Fruit fly (Drosophila melanogaster) whole organism, embryonic: ENCODE data around the gene lok.

Source experiments
- Atf3 ChIP-seq: fragments of 200-800 bp; sonication (Bioruptor generic); optimal IDR thresholded peaks from 3 replicates; lab custom pipeline; 2016; ENCODE audit warnings: missing biosample characterization, missing genetic modification characterization
- Bgb ChIP-seq: fragments of 200-800 bp; sonication (Bioruptor generic); IDR thresholded peaks from 2 replicates; pipeline ENCODE4 v1.3.6; 2022; ENCODE audit warnings: missing biosample characterization, missing genetic modification characterization; ENCODE audit not compliant: partially characterized antibody
- Blimp-1 ChIP-seq: fragments of 200-800 bp; sonication (Bioruptor generic); optimal IDR thresholded peaks from 3 replicates; lab custom pipeline; 2018; ENCODE audit warnings: missing biosample characterization, missing genetic modification characterization, mild to moderate bottlenecking, moderate library complexity, missing genetic modification reagents
- CG10959 ChIP-seq: fragments of 200-800 bp; sonication (Bioruptor generic); IDR thresholded peaks from 2 replicates; pipeline ENCODE4 v1.3.6; 2022; ENCODE audit warnings: missing biosample characterization, missing genetic modification characterization
- CG11696 ChIP-seq: fragments of 200-800 bp; sonication (Bioruptor generic); IDR thresholded peaks from 2 replicates; pipeline ENCODE4 v1.3.6; 2022; ENCODE audit warnings: missing biosample characterization, missing genetic modification characterization
- CG14014 ChIP-seq: fragments of 200-800 bp; sonication (Bioruptor generic); IDR thresholded peaks from 2 replicates; pipeline ENCODE4 v1.3.6; 2022; ENCODE audit warnings: missing biosample characterization, missing genetic modification characterization
- CG1529 ChIP-seq: fragments of 200-800 bp; sonication (Bioruptor generic); optimal IDR thresholded peaks from 3 replicates; lab custom pipeline; 2018; ENCODE audit warnings: missing biosample characterization, missing genetic modification characterization
- CG2116 ChIP-seq: fragments of 200-800 bp; sonication (Bioruptor generic); optimal IDR thresholded peaks from 3 replicates; lab custom pipeline; 2018; ENCODE audit warnings: missing biosample characterization, mild to moderate bottlenecking, missing genetic modification characterization
- CG2875 ChIP-seq: fragments of 200-800 bp; sonication (Bioruptor generic); optimal IDR thresholded peaks from 2 replicates; lab custom pipeline; 2017; ENCODE audit warnings: missing biosample characterization, mild to moderate bottlenecking, missing genetic modification characterization, missing genetic modification reagents
- CG4328 ChIP-seq: fragments of 200-800 bp; sonication (Bioruptor generic); optimal IDR thresholded peaks from 3 replicates; lab custom pipeline; 2017; ENCODE audit warnings: missing biosample characterization, missing genetic modification reagents, missing genetic modification characterization
- CG43689 ChIP-seq: fragments of 200-800 bp; sonication (Bioruptor generic); IDR thresholded peaks from 2 replicates; pipeline ENCODE4 v1.3.6; 2022; ENCODE audit warnings: missing biosample characterization, missing genetic modification characterization
- CG4820 ChIP-seq: fragments of 200-800 bp; sonication (Bioruptor generic); optimal IDR thresholded peaks from 3 replicates; lab custom pipeline; 2016; ENCODE audit warnings: missing biosample characterization, missing genetic modification characterization
- CG5180 ChIP-seq: fragments of 200-800 bp; sonication (Bioruptor generic); optimal IDR thresholded peaks from 3 replicates; lab custom pipeline; 2017; ENCODE audit warnings: missing biosample characterization, missing genetic modification characterization, mild to moderate bottlenecking, moderate library complexity, missing genetic modification reagents
- CG6254 ChIP-seq: fragments of 200-800 bp; sonication (Bioruptor generic); optimal IDR thresholded peaks from 3 replicates; lab custom pipeline; 2017; ENCODE audit warnings: mild to moderate bottlenecking, missing biosample characterization, missing genetic modification reagents, missing genetic modification characterization
- CG6683 ChIP-seq: fragments of 200-800 bp; sonication (Bioruptor generic); optimal IDR thresholded peaks from 2 replicates; lab custom pipeline; 2017; ENCODE audit warnings: missing biosample characterization, mild to moderate bottlenecking, missing genetic modification characterization, missing genetic modification reagents
- CG7786 ChIP-seq: fragments of 200-800 bp; sonication (Bioruptor generic); optimal IDR thresholded peaks from 2 replicates; lab custom pipeline; 2016; ENCODE audit warnings: missing biosample characterization, missing genetic modification characterization
- CG7839 ChIP-seq: fragments of 200-800 bp; sonication (Bioruptor generic); optimal IDR thresholded peaks from 3 replicates; lab custom pipeline; 2018; ENCODE audit warnings: missing biosample characterization, mild to moderate bottlenecking, missing genetic modification characterization, moderate library complexity
- CG9437 ChIP-seq: fragments of 200-800 bp; sonication (Bioruptor generic); optimal IDR thresholded peaks from 2 replicates; lab custom pipeline; 2018; ENCODE audit warnings: missing biosample characterization, mild to moderate bottlenecking, missing genetic modification characterization
- D ChIP-seq, 2 experiments: fragments of 200-800 bp in 1 of 2; fragments of >200 bp in 1 of 2; sonication (Bioruptor generic) in 1 of 2; optimal IDR thresholded peaks; 2 replicates in 1 of 2; 3 replicates in 1 of 2; lab custom pipeline; 2017; ENCODE audit warnings: mild to moderate bottlenecking in 1 of 2, missing biosample characterization in 1 of 2, missing genetic modification characterization in 1 of 2, missing genetic modification reagents in 1 of 2
- Dip3 ChIP-seq: fragments of 200-800 bp; sonication (Bioruptor generic); optimal IDR thresholded peaks from 3 replicates; lab custom pipeline; 2016; ENCODE audit warnings: missing biosample characterization, missing genetic modification characterization
- Doc2 ChIP-seq: fragments of 200-800 bp; sonication (Bioruptor generic); IDR thresholded peaks from 2 replicates; pipeline ENCODE4 v1.3.6; 2022; ENCODE audit warnings: missing biosample characterization, missing genetic modification characterization
- Dref ChIP-seq: fragments of 200-800 bp; sonication (Bioruptor generic); IDR thresholded peaks from 2 replicates; pipeline ENCODE4 v1.3.6; 2022; ENCODE audit warnings: missing biosample characterization, missing genetic modification characterization
- H2.0 ChIP-seq: fragments of 200-800 bp; sonication (Bioruptor generic); IDR thresholded peaks from 2 replicates; pipeline ENCODE4 v1.3.6; 2022; ENCODE audit warnings: missing biosample characterization, missing genetic modification characterization
- HHEX ChIP-seq: fragments of 200-800 bp; sonication (Bioruptor generic); optimal IDR thresholded peaks from 3 replicates; lab custom pipeline; 2017; ENCODE audit warnings: missing biosample characterization, mild to moderate bottlenecking, missing genetic modification characterization, missing genetic modification reagents
- Lim3 ChIP-seq: fragments of 200-800 bp; sonication (Bioruptor generic); IDR thresholded peaks from 2 replicates; pipeline ENCODE4 v1.3.6; 2022; ENCODE audit warnings: missing biosample characterization, missing genetic modification characterization
- Nf-YC ChIP-seq: fragments of 200-800 bp; optimal IDR thresholded peaks from 3 replicates; lab custom pipeline; 2019; ENCODE audit warnings: missing biosample characterization, mild to moderate bottlenecking, missing genetic modification characterization, moderate library complexity
- Oli ChIP-seq: fragments of 200-800 bp; sonication (Bioruptor generic); optimal IDR thresholded peaks from 2 replicates; lab custom pipeline; 2018; ENCODE audit warnings: missing biosample characterization, mild to moderate bottlenecking, missing genetic modification characterization, moderate library complexity
- Opbp ChIP-seq: fragments of 200-800 bp; sonication (Bioruptor generic); IDR thresholded peaks from 3 replicates; pipeline ENCODE4 v1.3.6; 2022; ENCODE audit warnings: missing biosample characterization, missing genetic modification characterization; ENCODE audit not compliant: partially characterized antibody
- chinmo ChIP-seq: fragments of 200-800 bp; sonication (Bioruptor generic); IDR thresholded peaks from 4 replicates; pipeline ENCODE4 v1.3.6; 2022; ENCODE audit warnings: missing biosample characterization, missing genetic modification characterization; ENCODE audit not compliant: partially characterized antibody
- crol ChIP-seq: fragments of 200-800 bp; sonication (Bioruptor generic); IDR thresholded peaks from 2 replicates; pipeline ENCODE4 v1.3.6; 2022; ENCODE audit warnings: missing biosample characterization, missing genetic modification characterization
- eve ChIP-seq, 2 experiments: fragments of >200 bp; optimal IDR thresholded peaks; 2 replicates each; lab custom pipeline; 2017; ENCODE audit warnings: missing biosample characterization in 2 of 2, missing genetic modification characterization in 2 of 2
- fd3F ChIP-seq: fragments of 200-800 bp; sonication (Bioruptor generic); optimal IDR thresholded peaks from 2 replicates; lab custom pipeline; 2018; ENCODE audit warnings: missing biosample characterization, mild to moderate bottlenecking, missing genetic modification characterization, moderate library complexity
- fd96Cb ChIP-seq: fragments of 200-800 bp; sonication (Bioruptor generic); optimal IDR thresholded peaks from 2 replicates; lab custom pipeline; 2018; ENCODE audit warnings: missing biosample characterization, mild to moderate bottlenecking, missing genetic modification characterization, moderate library complexity
- gcm2 ChIP-seq: fragments of 200-800 bp; sonication (Bioruptor generic); optimal IDR thresholded peaks from 2 replicates; lab custom pipeline; 2016; ENCODE audit warnings: missing biosample characterization, missing genetic modification characterization
- hbn ChIP-seq: fragments of 200-800 bp; sonication (Bioruptor generic); IDR thresholded peaks from 2 replicates; pipeline ENCODE4 v1.3.6; 2022; ENCODE audit warnings: missing biosample characterization, missing genetic modification characterization; ENCODE audit not compliant: partially characterized antibody
- kay ChIP-seq: fragments of 200-800 bp; sonication (Bioruptor generic); optimal IDR thresholded peaks from 2 replicates; lab custom pipeline; 2016; ENCODE audit warnings: missing biosample characterization, missing genetic modification characterization
- lmd ChIP-seq: fragments of 200-800 bp; sonication (Bioruptor generic); IDR thresholded peaks from 2 replicates; pipeline ENCODE4 v1.3.6; 2022; ENCODE audit warnings: missing biosample characterization, missing genetic modification characterization
- lov ChIP-seq, 2 experiments: fragments of 200-800 bp in 1 of 2; fragments of >200 bp in 1 of 2; sonication (Bioruptor generic) in 1 of 2; IDR thresholded peaks in 1 of 2; optimal IDR thresholded peaks in 1 of 2; 2 replicates in 1 of 2; 3 replicates in 1 of 2; pipeline versions ENCODE4 v1.3.6 to Lab custom; 2017 to 2022; ENCODE audit warnings: missing biosample characterization in 1 of 2, missing genetic modification characterization in 1 of 2
- maf-S ChIP-seq: fragments of 200-800 bp; sonication (Bioruptor generic); optimal IDR thresholded peaks from 2 replicates; lab custom pipeline; 2016; ENCODE audit warnings: missing biosample characterization, missing genetic modification characterization
- nerfin-2 ChIP-seq: fragments of 200-800 bp; sonication (Bioruptor generic); IDR thresholded peaks from 2 replicates; pipeline ENCODE4 v1.3.6; 2022; ENCODE audit warnings: missing biosample characterization, missing genetic modification characterization; ENCODE audit not compliant: partially characterized antibody
- pum ChIP-seq: fragments of 200-800 bp; sonication (Bioruptor generic); optimal IDR thresholded peaks from 2 replicates; lab custom pipeline; 2016; ENCODE audit warnings: missing biosample characterization, missing genetic modification characterization
- row ChIP-seq: fragments of 200-800 bp; sonication (Bioruptor generic); IDR thresholded peaks from 3 replicates; pipeline ENCODE4 v1.3.6; 2022; ENCODE audit warnings: missing biosample characterization, missing genetic modification characterization
- sisA ChIP-seq: fragments of 200-800 bp; sonication (Bioruptor generic); IDR thresholded peaks from 2 replicates; pipeline ENCODE4 v1.3.6; 2022; ENCODE audit warnings: missing biosample characterization, missing genetic modification characterization
- ssp ChIP-seq: fragments of 200-800 bp; sonication (Bioruptor generic); IDR thresholded peaks from 2 replicates; pipeline ENCODE4 v1.3.6; 2022; ENCODE audit warnings: missing biosample characterization, missing genetic modification characterization
- tgo ChIP-seq: fragments of 200-800 bp; sonication (Bioruptor generic); IDR thresholded peaks from 3 replicates; pipeline ENCODE4 v1.3.6; 2022; ENCODE audit warnings: missing biosample characterization, missing genetic modification characterization
- ttk ChIP-seq: fragments of 200-800 bp; sonication (Bioruptor generic); IDR thresholded peaks from 2 replicates; pipeline ENCODE4 v2.1.2; 2022; ENCODE audit warnings: missing biosample characterization, missing genetic modification characterization
- usp ChIP-seq: fragments of >200 bp; optimal IDR thresholded peaks from 2 replicates; lab custom pipeline; 2017; ENCODE audit warnings: missing biosample characterization, missing genetic modification characterization
- wek ChIP-seq: fragments of 200-800 bp; sonication (Bioruptor generic); optimal IDR thresholded peaks from 3 replicates; lab custom pipeline; 2018; ENCODE audit warnings: missing biosample characterization, mild to moderate bottlenecking, missing genetic modification characterization, moderate library complexity

The lok gene

DNA sequence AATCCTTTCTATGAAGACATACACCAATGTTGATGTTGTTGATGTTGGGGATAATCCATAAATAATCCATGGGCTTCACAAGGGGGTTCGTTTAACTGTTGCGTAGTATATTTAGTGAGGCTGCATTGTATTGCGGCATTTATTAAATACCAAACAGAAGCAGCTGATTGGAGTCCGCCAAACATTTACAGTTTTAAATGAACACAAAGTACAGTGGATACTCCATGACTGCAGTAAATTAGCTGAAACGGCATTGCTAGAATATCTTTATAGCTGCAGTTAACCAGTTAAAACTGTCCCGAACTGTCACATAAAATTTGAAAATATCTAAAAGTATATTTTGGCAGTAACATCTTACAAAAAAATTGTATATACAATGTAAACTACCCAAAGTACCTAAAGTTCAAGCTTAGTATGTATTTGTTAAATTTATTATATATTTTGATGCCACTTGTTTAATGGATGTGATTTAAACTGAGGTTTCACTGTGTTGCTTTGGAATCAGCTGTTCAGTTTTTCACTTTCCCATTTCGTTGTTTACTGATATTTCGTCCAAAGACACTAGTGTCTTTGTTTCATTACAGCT lies 30.0 kb downstream of the lok start, which contains the start of the genes CG10747 and Pyroxd1 (continued):
- peak; percentile 87 for TF ChIP-seq Atf3 (GFP tag; lab: Kevin White, UChicago)
- TF ChIP-seq lmd (GFP tag; lab: Robert Waterston, UW): peak; percentile 98
- TF ChIP-seq CG9437 (GFP tag; lab: Kevin White, UChicago): peak; percentile 94
- peak; percentile 93 for TF ChIP-seq Blimp-1
- no peak for TF ChIP-seq Opbp (GFP tag; lab: Robert Waterston, UW)
- peak; percentile 98 for TF ChIP-seq tgo (GFP tag; lab: Robert Waterston, UW)
- TF ChIP-seq Nf-YC (tag; lab: Kevin White, UChicago): peak; percentile 90
- peak; percentile 86 for TF ChIP-seq ssp (GFP tag; lab: Robert Waterston, UW)
- TF ChIP-seq row (GFP tag; lab: Robert Waterston, UW): peak; percentile 99
- peak; percentile 93 for TF ChIP-seq kay (GFP tag; lab: Kevin White, UChicago)
- peak; percentile 92 for TF ChIP-seq gcm2 (GFP tag; lab: Kevin White, UChicago)
- peak; percentile 89 for TF ChIP-seq CG6683 (GFP tag; lab: Kevin White, UChicago)
- TF ChIP-seq pum (GFP tag; lab: Kevin White, UChicago): peak; percentile 94
- peak; percentile 92 for TF ChIP-seq CG4328 (GFP tag; lab: Kevin White, UChicago)
- peak; percentile 96 for TF ChIP-seq CG4820 (GFP tag; lab: Kevin White, UChicago)
- TF ChIP-seq CG7839 (tag; lab: Kevin White, UChicago): peak; percentile 98
- TF ChIP-seq CG14014 (GFP tag; lab: Robert Waterston, UW): peak; percentile 96
- peak; percentile 95 for TF ChIP-seq CG7786 (GFP tag; lab: Kevin White, UChicago)
- no peak for TF ChIP-seq nerfin-2 (GFP tag; lab: Robert Waterston, UW)
- TF ChIP-seq Dip3: peak; percentile 96
- TF ChIP-seq eve (GFP tag; optimal IDR thresholded peaks at IDR 0.05; lab: Kevin White, UChicago): no peak
- TF ChIP-seq CG1529 (GFP tag; lab: Kevin White, UChicago): peak; percentile 94
- TF ChIP-seq ttk (GFP tag; lab: Robert Waterston, UW): peak; percentile 94
- TF ChIP-seq fd96Cb (tag; lab: Kevin White, UChicago): peak; percentile 96
- no peak for TF ChIP-seq D (optimal IDR thresholded peaks at IDR 0.05; lab: Kevin White, UChicago)
- TF ChIP-seq D (GFP tag; optimal IDR thresholded peaks at IDR 0.05; lab: Kevin White, UChicago): peak; percentile 91
- TF ChIP-seq chinmo: 0 out of 4 replicates have a peak, but pooled peaks have one; percentile 63
- TF ChIP-seq CG5180 (GFP tag; lab: Kevin White, UChicago): peak; percentile 85
- TF ChIP-seq CG11696 (GFP tag; lab: Robert Waterston, UW): peak; percentile 80
- TF ChIP-seq crol (GFP tag; lab: Robert Waterston, UW): no peak; the same call in 1 of the 2 replicates
- TF ChIP-seq Doc2 (GFP tag; lab: Robert Waterston, UW): peak; percentile 86
- TF ChIP-seq CG2875 (GFP tag; lab: Kevin White, UChicago): peak; percentile 88
- TF ChIP-seq CG10959: peak; percentile 79
- peak; percentile 93 for TF ChIP-seq maf-S (GFP tag; lab: Kevin White, UChicago)
- TF ChIP-seq lov (optimal IDR thresholded peaks at IDR 0.05; lab: Kevin White, UChicago): no peak
- TF ChIP-seq lov (GFP tag; IDR thresholded peaks at IDR 0.05; lab: Robert Waterston, UW): 0 out of 3 replicates have a peak, but pooled peaks have one; percentile 65
- TF ChIP-seq CG43689 (GFP tag; lab: Robert Waterston, UW): peak; percentile 80
- peak; percentile 43 for TF ChIP-seq Dref (GFP tag; lab: Robert Waterston, UW)
- TF ChIP-seq sisA (GFP tag; lab: Robert Waterston, UW): peak; percentile 96
- peak; percentile 85 for TF ChIP-seq Lim3 (GFP tag; lab: Robert Waterston, UW)
- no peak for TF ChIP-seq hbn (GFP tag; lab: Robert Waterston, UW)
- peak; percentile 84 for TF ChIP-seq CG2116
- peak; percentile 91 for TF ChIP-seq H2.0 (GFP tag; lab: Robert Waterston, UW)
- peak; percentile 97 for TF ChIP-seq Oli (tag; lab: Kevin White, UChicago)
- TF ChIP-seq HHEX: peak; percentile 94
- TF ChIP-seq fd3F (GFP tag; lab: Kevin White, UChicago): peak; percentile 97
- peak; percentile 86 for TF ChIP-seq CG6254
- TF ChIP-seq Bgb (GFP tag; lab: Robert Waterston, UW): peak; percentile 11; the same call in 1 of the 2 replicates
- peak; percentile 82 for TF ChIP-seq wek
- no peak for TF ChIP-seq usp
